Fruit fly (Drosophila melanogaster) whole organism, prepupa: ENCODE data around the gene Gr97a.

Source experiments
- CG9139 ChIP-seq: fragments of 200-800 bp; sonication (Bioruptor generic); optimal IDR thresholded peaks from 3 replicates; lab custom pipeline; 2017; ENCODE audit warnings: missing biosample characterization, mild to moderate bottlenecking, missing genetic modification characterization
- lz ChIP-seq: fragments of 200-800 bp; sonication (Bioruptor generic); optimal IDR thresholded peaks from 3 replicates; lab custom pipeline; 2016; ENCODE audit warnings: missing biosample characterization, missing genetic modification characterization
- ss ChIP-seq, 2 experiments: fragments of 200-800 bp; sonication (Bioruptor generic); optimal IDR thresholded peaks; 2 replicates in 1 of 2; 3 replicates in 1 of 2; lab custom pipeline; 2017 to 2018; ENCODE audit warnings: mild to moderate bottlenecking in 2 of 2, missing biosample characterization in 2 of 2, missing genetic modification characterization in 2 of 2, moderate library complexity in 1 of 2

- TF ChIP-seq lz (GFP tag; lab: Kevin White, UChicago) (no peak), ss (GFP tag; optimal IDR thresholded peaks at IDR 0.05; lab: Kevin White, UChicago) (no peak), CG9139 (GFP tag; lab: Kevin White, UChicago) (no peak)
These were observed 47.4 kb downstream of the Gr97a start for dm6 chr3R:26918857-26919256.
